Fruit fly (Drosophila melanogaster): ENCODE data around the gene CG15747.

Gene CG15747

dm6 chrX:13296405-13297183, 41.5 kb upstream of the CG15747 start, which contains the start of gene CG1622 (continued):
- TF ChIP-seq CG10462 (GFP tag; optimal IDR thresholded peaks at IDR 0.05): no peak
- peak; percentile 40 for TF ChIP-seq CG18262 (tag; optimal IDR thresholded peaks at IDR 0.05)
- TF ChIP-seq CG2199 (GFP tag; IDR thresholded peaks at IDR 0.05): no peak
- TF ChIP-seq CG17359 (tag; optimal IDR thresholded peaks at IDR 0.05): peak; percentile 18
- no peak for TF ChIP-seq gsb (GFP tag; IDR thresholded peaks at IDR 0.05)
- no peak for TF ChIP-seq Sox102F (GFP tag; optimal IDR thresholded peaks at IDR 0.05)
- no peak for TF ChIP-seq Dll (GFP tag; IDR thresholded peaks at IDR 0.05; ENCODE audit: partially characterized antibody)
- peak; percentile 18; the same call in 1 of the 2 replicates for TF ChIP-seq CG9215 (GFP tag; IDR thresholded peaks at IDR 0.05)
- 0 out of 2 replicates have a peak, but pooled peaks have one; percentile 11 for TF ChIP-seq rib (GFP tag; IDR thresholded peaks at IDR 0.05)
- TF ChIP-seq bowl (GFP tag; IDR thresholded peaks at IDR 0.05): no peak
- no peak for TF ChIP-seq CG4854 (GFP tag; optimal IDR thresholded peaks at IDR 0.05)
- no peak for TF ChIP-seq zen (tag; optimal IDR thresholded peaks at IDR 0.05)
- no peak for TF ChIP-seq zf30C (GFP tag; optimal IDR thresholded peaks at IDR 0.05)
- no peak for TF ChIP-seq wek (GFP tag; optimal IDR thresholded peaks at IDR 0.05)
- TF ChIP-seq gfzf (GFP tag; optimal IDR thresholded peaks at IDR 0.05): peak; percentile 68
- 0 out of 3 replicates have a peak, but pooled peaks have one; percentile 30 for TF ChIP-seq ci (GFP tag; IDR thresholded peaks at IDR 0.05)
- TF ChIP-seq CG8089 (GFP tag; optimal IDR thresholded peaks at IDR 0.05): no peak
- TF ChIP-seq Myb (GFP tag; optimal IDR thresholded peaks at IDR 0.05): peak; percentile 76
- 0 out of 2 replicates have a peak, but pooled peaks have one; percentile 21 for TF ChIP-seq CG6272 (GFP tag; IDR thresholded peaks at IDR 0.05)
- TF ChIP-seq Pdp1 (GFP tag; optimal IDR thresholded peaks at IDR 0.05): no peak
- no peak for TF ChIP-seq HLHmδ (GFP tag; optimal IDR thresholded peaks at IDR 0.05)
- TF ChIP-seq ham (GFP tag; IDR thresholded peaks at IDR 0.05): no peak
- TF ChIP-seq CG17612 (GFP tag; IDR thresholded peaks at IDR 0.05): no peak
- TF ChIP-seq CG15479 (GFP tag; optimal IDR thresholded peaks at IDR 0.05): no peak
- TF ChIP-seq Trl (optimal IDR thresholded peaks at IDR 0.05): no peak
- TF ChIP-seq Trl (GFP tag; optimal IDR thresholded peaks at IDR 0.05): no peak
- TF ChIP-seq esg (GFP tag; conservative IDR thresholded peaks at IDR 0.05): no peak
- TF ChIP-seq Bteb2 (GFP tag; optimal IDR thresholded peaks at IDR 0.05): no peak
- no peak for TF ChIP-seq Awh (GFP tag; IDR thresholded peaks at IDR 0.05)
- TF ChIP-seq CG9932 (GFP tag; IDR thresholded peaks at IDR 0.05): peak; percentile 76
- no peak for TF ChIP-seq ro (GFP tag; IDR thresholded peaks at IDR 0.05)
- peak; percentile 80 for TF ChIP-seq CG31441 (GFP tag; IDR thresholded peaks at IDR 0.05)
- no peak for TF ChIP-seq CG18619 (GFP tag; optimal IDR thresholded peaks at IDR 0.05)
- TF ChIP-seq Ssrp (tag; optimal IDR thresholded peaks at IDR 0.05): peak; percentile 17
- no peak for TF ChIP-seq CG13624 (GFP tag; optimal IDR thresholded peaks at IDR 0.05)
- TF ChIP-seq fd96Cb (tag; optimal IDR thresholded peaks at IDR 0.05): no peak
- TF ChIP-seq CG9797 (GFP tag; optimal IDR thresholded peaks at IDR 0.05): peak; percentile 64
- no peak for TF ChIP-seq eyg (GFP tag; optimal IDR thresholded peaks at IDR 0.05)
- no peak for TF ChIP-seq nerfin-1 (tag; optimal IDR thresholded peaks at IDR 0.05)
- TF ChIP-seq CG4707 (GFP tag; optimal IDR thresholded peaks at IDR 0.05): no peak
- no peak for TF ChIP-seq Lim3 (GFP tag; IDR thresholded peaks at IDR 0.05)
- TF ChIP-seq luna (GFP tag; optimal IDR thresholded peaks at IDR 0.05): no peak
- no peak for TF ChIP-seq crol (GFP tag; IDR thresholded peaks at IDR 0.05)
- TF ChIP-seq CG15073 (GFP tag; optimal IDR thresholded peaks at IDR 0.05): no peak
- TF ChIP-seq CG2116 (GFP tag; optimal IDR thresholded peaks at IDR 0.05): peak; percentile 58
- TF ChIP-seq HLH54F (GFP tag; optimal IDR thresholded peaks at IDR 0.05): no peak
- TF ChIP-seq CG14050 (GFP tag; IDR thresholded peaks at IDR 0.05): no peak
- TF ChIP-seq row (GFP tag; IDR thresholded peaks at IDR 0.05): peak; percentile 83
- no peak for TF ChIP-seq vnd (GFP tag; IDR thresholded peaks at IDR 0.05; ENCODE audit: partially characterized antibody)
- TF ChIP-seq tap (tag; optimal IDR thresholded peaks at IDR 0.05): no peak
